Fruit fly (Drosophila melanogaster) whole organism, embryonic: ENCODE measurements around the gene CG6163.

Source experiments
- Ada2b ChIP-seq: fragments of 200-800 bp; sonication (Bioruptor generic); IDR thresholded peaks from 2 replicates; pipeline ENCODE4 v1.3.6; 2022; ENCODE audit warnings: missing biosample characterization, missing genetic modification characterization
- CG10431 ChIP-seq: fragments of 200-800 bp; sonication (Bioruptor generic); optimal IDR thresholded peaks from 3 replicates; lab custom pipeline; 2018; ENCODE audit warnings: missing biosample characterization, mild to moderate bottlenecking, missing genetic modification characterization
- CG10543 ChIP-seq: fragments of 200-800 bp; sonication (Bioruptor generic); optimal IDR thresholded peaks from 3 replicates; lab custom pipeline; 2017; ENCODE audit warnings: missing biosample characterization, mild to moderate bottlenecking, missing genetic modification characterization, moderate library complexity
- CG10979 ChIP-seq: fragments of 200-800 bp; sonication (Bioruptor generic); optimal IDR thresholded peaks from 2 replicates; lab custom pipeline; 2018; ENCODE audit warnings: missing biosample characterization, mild to moderate bottlenecking, missing genetic modification characterization, moderate library complexity
- CG11504 ChIP-seq: fragments of 200-800 bp; sonication (Bioruptor generic); optimal IDR thresholded peaks from 3 replicates; lab custom pipeline; 2019; ENCODE audit warnings: missing biosample characterization, mild to moderate bottlenecking, missing genetic modification characterization, moderate library complexity
- CG12744 ChIP-seq: fragments of 200-800 bp; sonication (Bioruptor generic); optimal IDR thresholded peaks from 2 replicates; lab custom pipeline; 2016; ENCODE audit warnings: missing biosample characterization, missing genetic modification characterization
- CG13287 ChIP-seq: fragments of 200-800 bp; sonication (Bioruptor generic); IDR thresholded peaks from 2 replicates; pipeline ENCODE4 v1.3.6; 2022; ENCODE audit warnings: missing biosample characterization, missing genetic modification characterization; ENCODE audit not compliant: partially characterized antibody
- CG1529 ChIP-seq: fragments of 200-800 bp; sonication (Bioruptor generic); optimal IDR thresholded peaks from 3 replicates; lab custom pipeline; 2018; ENCODE audit warnings: missing biosample characterization, missing genetic modification characterization
- CG17361 ChIP-seq: fragments of 200-800 bp; sonication (Bioruptor generic); IDR thresholded peaks from 3 replicates; pipeline ENCODE4 v1.3.6; 2022; ENCODE audit warnings: missing biosample characterization, missing genetic modification characterization
- CG18764 ChIP-seq: fragments of 200-800 bp; sonication (Bioruptor generic); optimal IDR thresholded peaks from 3 replicates; lab custom pipeline; 2016; ENCODE audit warnings: missing biosample characterization, missing genetic modification characterization
- CG30020 ChIP-seq: fragments of 200-800 bp; optimal IDR thresholded peaks from 2 replicates; lab custom pipeline; 2019; ENCODE audit warnings: missing biosample characterization, mild to moderate bottlenecking, missing genetic modification characterization, moderate library complexity
- CG31441 ChIP-seq: fragments of 200-800 bp; sonication (Bioruptor generic); IDR thresholded peaks from 2 replicates; pipeline ENCODE4 v1.3.6; 2022; ENCODE audit warnings: missing biosample characterization, missing genetic modification characterization
- CG32767 ChIP-seq: fragments of 200-800 bp; sonication (Bioruptor generic); IDR thresholded peaks from 2 replicates; pipeline ENCODE4 v1.3.6; 2022; ENCODE audit warnings: missing biosample characterization, missing genetic modification characterization
- CG3281 ChIP-seq: fragments of 200-800 bp; sonication (Bioruptor generic); optimal IDR thresholded peaks from 3 replicates; lab custom pipeline; 2017; ENCODE audit warnings: missing biosample characterization, mild to moderate bottlenecking, missing genetic modification characterization
- CG33213 ChIP-seq: fragments of 200-800 bp; sonication (Bioruptor generic); optimal IDR thresholded peaks from 3 replicates; lab custom pipeline; 2016; ENCODE audit warnings: missing biosample characterization, missing genetic modification characterization
- CG4328 ChIP-seq: fragments of 200-800 bp; sonication (Bioruptor generic); optimal IDR thresholded peaks from 3 replicates; lab custom pipeline; 2017; ENCODE audit warnings: missing biosample characterization, missing genetic modification reagents, missing genetic modification characterization
- CG5953 ChIP-seq: fragments of 200-800 bp; sonication (Bioruptor generic); IDR thresholded peaks from 2 replicates; pipeline ENCODE4 v1.3.6; 2022; ENCODE audit warnings: missing biosample characterization, missing genetic modification characterization
- CG6254 ChIP-seq: fragments of 200-800 bp; sonication (Bioruptor generic); optimal IDR thresholded peaks from 3 replicates; lab custom pipeline; 2017; ENCODE audit warnings: mild to moderate bottlenecking, missing biosample characterization, missing genetic modification reagents, missing genetic modification characterization
- CG7556 ChIP-seq: fragments of 200-800 bp; sonication (Bioruptor generic); optimal IDR thresholded peaks from 2 replicates; lab custom pipeline; 2017; ENCODE audit warnings: missing biosample characterization, mild to moderate bottlenecking, missing genetic modification characterization
- CG7839 ChIP-seq: fragments of 200-800 bp; sonication (Bioruptor generic); optimal IDR thresholded peaks from 3 replicates; lab custom pipeline; 2018; ENCODE audit warnings: missing biosample characterization, mild to moderate bottlenecking, missing genetic modification characterization, moderate library complexity
- CG8290 ChIP-seq, 3 experiments: fragments of 200-800 bp; sonication (Bioruptor generic); optimal IDR thresholded peaks; 2 replicates each; lab custom pipeline; 2016 to 2019; ENCODE audit warnings: missing biosample characterization in 3 of 3, missing genetic modification characterization in 3 of 3, mild to moderate bottlenecking in 2 of 3, moderate library complexity in 1 of 3
- CG9876 ChIP-seq: fragments of 200-800 bp; sonication (Bioruptor generic); optimal IDR thresholded peaks from 2 replicates; lab custom pipeline; 2016; ENCODE audit warnings: missing biosample characterization, missing genetic modification characterization
- Drgx ChIP-seq: fragments of 200-800 bp; sonication (Bioruptor generic); IDR thresholded peaks from 2 replicates; pipeline ENCODE4 v1.3.6; 2022; ENCODE audit warnings: missing biosample characterization, missing genetic modification characterization
- Ets65A ChIP-seq: fragments of 200-800 bp; sonication (Bioruptor generic); peaks from one replicate; lab custom pipeline; 2016; ENCODE audit warnings: missing biosample characterization, missing genetic modification characterization
- Hr39 ChIP-seq: fragments of >200 bp; optimal IDR thresholded peaks from 2 replicates; lab custom pipeline; 2017
- NC2β ChIP-seq: fragments of 200-800 bp; sonication (Bioruptor generic); optimal IDR thresholded peaks from 2 replicates; lab custom pipeline; 2016; ENCODE audit warnings: missing biosample characterization, missing genetic modification characterization
- NK7.1 ChIP-seq: fragments of 200-800 bp; sonication (Bioruptor generic); optimal IDR thresholded peaks from 3 replicates; lab custom pipeline; 2016; ENCODE audit warnings: missing biosample characterization, missing genetic modification characterization
- Oli ChIP-seq: fragments of 200-800 bp; sonication (Bioruptor generic); optimal IDR thresholded peaks from 2 replicates; lab custom pipeline; 2018; ENCODE audit warnings: missing biosample characterization, mild to moderate bottlenecking, missing genetic modification characterization, moderate library complexity
- Taf1 ChIP-seq: fragments of 200-800 bp; sonication (Bioruptor generic); IDR thresholded peaks from 2 replicates; pipeline ENCODE4 v1.3.6; 2022; ENCODE audit warnings: missing biosample characterization, missing genetic modification characterization
- Xbp1 ChIP-seq: fragments of 200-800 bp; sonication (Bioruptor generic); optimal IDR thresholded peaks from 3 replicates; lab custom pipeline; 2016; ENCODE audit warnings: missing biosample characterization, mild to moderate bottlenecking, missing genetic modification characterization
- bigmax ChIP-seq: fragments of 200-800 bp; sonication (Bioruptor generic); optimal IDR thresholded peaks from 2 replicates; lab custom pipeline; 2018; ENCODE audit warnings: missing biosample characterization, mild to moderate bottlenecking, missing genetic modification characterization
- dan ChIP-seq: fragments of 200-800 bp; sonication (Bioruptor generic); IDR thresholded peaks from 2 replicates; pipeline ENCODE4 v1.3.6; 2022; ENCODE audit warnings: missing biosample characterization, missing genetic modification characterization
- dati ChIP-seq: fragments of 200-800 bp; sonication (Bioruptor generic); IDR thresholded peaks from 2 replicates; pipeline ENCODE4 v1.3.6; 2022; ENCODE audit warnings: missing biosample characterization, missing genetic modification characterization
- dmrt99B ChIP-seq: fragments of 200-800 bp; sonication (Bioruptor generic); optimal IDR thresholded peaks from 2 replicates; lab custom pipeline; 2018; ENCODE audit warnings: missing biosample characterization, mild to moderate bottlenecking, missing genetic modification characterization, moderate library complexity
- emc ChIP-seq: fragments of 200-800 bp; sonication (Bioruptor generic); optimal IDR thresholded peaks from 2 replicates; lab custom pipeline; 2016; ENCODE audit warnings: missing biosample characterization, missing genetic modification characterization
- ems ChIP-seq: fragments of 200-800 bp; sonication (Bioruptor generic); optimal IDR thresholded peaks from 3 replicates; lab custom pipeline; 2016; ENCODE audit warnings: missing biosample characterization, missing genetic modification characterization
- luna ChIP-seq: fragments of 200-800 bp; sonication (Bioruptor generic); optimal IDR thresholded peaks from 2 replicates; lab custom pipeline; 2016; ENCODE audit warnings: missing biosample characterization, missing genetic modification characterization
- mam ChIP-seq: fragments of 200-800 bp; sonication (Bioruptor generic); optimal IDR thresholded peaks from 3 replicates; lab custom pipeline; 2016; ENCODE audit warnings: missing biosample characterization, missing genetic modification characterization
- nau ChIP-seq: fragments of 200-800 bp; sonication (Bioruptor generic); optimal IDR thresholded peaks from 3 replicates; lab custom pipeline; 2017; ENCODE audit warnings: missing biosample characterization, mild to moderate bottlenecking, missing genetic modification characterization, missing genetic modification reagents
- nerfin-1 ChIP-seq: fragments of 200-800 bp; sonication (Bioruptor generic); optimal IDR thresholded peaks from 3 replicates; lab custom pipeline; 2019; ENCODE audit warnings: missing biosample characterization, mild to moderate bottlenecking, missing genetic modification characterization, moderate library complexity
- org-1 ChIP-seq: fragments of 200-800 bp; sonication (Bioruptor generic); optimal IDR thresholded peaks from 2 replicates; lab custom pipeline; 2017; ENCODE audit warnings: missing biosample characterization, missing genetic modification characterization
- pros ChIP-seq: fragments of 200-800 bp; sonication (Bioruptor generic); optimal IDR thresholded peaks from 3 replicates; lab custom pipeline; 2019; ENCODE audit warnings: missing biosample characterization, mild to moderate bottlenecking, missing genetic modification characterization, moderate library complexity
- schlank ChIP-seq: fragments of 200-800 bp; sonication (Bioruptor generic); optimal IDR thresholded peaks from 2 replicates; lab custom pipeline; 2018; ENCODE audit warnings: missing biosample characterization, mild to moderate bottlenecking, missing genetic modification characterization
- sd ChIP-seq: fragments of 200-800 bp; sonication (Bioruptor generic); optimal IDR thresholded peaks from 3 replicates; lab custom pipeline; 2018; ENCODE audit warnings: missing biosample characterization, mild to moderate bottlenecking, missing genetic modification characterization, moderate library complexity
- sr ChIP-seq: fragments of 200-800 bp; sonication (Bioruptor generic); IDR thresholded peaks from 3 replicates; pipeline ENCODE4 v1.3.6; 2022; ENCODE audit warnings: missing biosample characterization, missing genetic modification characterization
- tll ChIP-seq, 2 experiments: fragments of 200-800 bp in 1 of 2; fragments of >200 bp in 1 of 2; sonication (Bioruptor generic) in 1 of 2; optimal IDR thresholded peaks; 2 replicates each; lab custom pipeline; 2017 to 2019; ENCODE audit warnings: missing biosample characterization in 2 of 2, missing genetic modification characterization in 2 of 2, mild to moderate bottlenecking in 1 of 2, moderate library complexity in 1 of 2
- toy ChIP-seq: fragments of 200-800 bp; sonication (Bioruptor generic); IDR thresholded peaks from 2 replicates; pipeline ENCODE4 v1.3.6; 2022; ENCODE audit warnings: missing biosample characterization, missing genetic modification characterization
- tx ChIP-seq: fragments of 200-800 bp; sonication (Bioruptor generic); optimal IDR thresholded peaks from 2 replicates; lab custom pipeline; 2016; ENCODE audit warnings: missing biosample characterization, missing genetic modification characterization
- vnd ChIP-seq: fragments of 200-800 bp; sonication (Bioruptor generic); IDR thresholded peaks from 3 replicates; pipeline ENCODE4 v1.3.6; 2022; ENCODE audit warnings: missing biosample characterization, missing genetic modification characterization; ENCODE audit not compliant: partially characterized antibody
- zfh1 ChIP-seq: fragments of 200-800 bp; sonication (Bioruptor generic); IDR thresholded peaks from 3 replicates; pipeline ENCODE4 v1.3.6; 2022; ENCODE audit warnings: missing biosample characterization, missing genetic modification characterization
- zfh2 ChIP-seq: fragments of 200-800 bp; sonication (Bioruptor generic); optimal IDR thresholded peaks from 2 replicates; lab custom pipeline; 2016; ENCODE audit warnings: missing biosample characterization, missing genetic modification characterization

CG6163 gene

DNA sequence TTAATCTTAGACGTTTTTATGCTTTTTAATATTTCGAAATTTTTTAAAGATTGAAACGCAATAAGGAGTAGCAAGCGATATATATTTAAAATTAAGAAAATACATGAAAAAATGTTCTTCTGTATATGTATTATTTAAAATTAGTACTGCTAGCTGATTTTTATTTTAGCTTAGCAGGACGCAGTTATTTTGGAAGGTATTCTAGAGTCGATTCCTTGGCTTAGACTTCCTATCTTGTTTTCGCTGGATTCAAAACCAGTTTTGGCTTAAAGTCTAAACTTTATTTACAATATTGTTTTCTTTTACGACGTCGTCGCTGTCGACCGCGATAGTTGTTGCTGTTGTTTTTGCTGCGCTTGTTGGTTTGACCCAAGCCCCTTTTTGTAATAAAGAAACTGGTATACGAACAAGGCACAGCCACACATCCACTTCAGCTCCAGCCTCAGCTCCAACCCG, 35.6 kb downstream of the CG6163 start (continued):
- TF ChIP-seq CG10543 (GFP tag; lab: Kevin White, UChicago) (no peak), nau (GFP tag; lab: Kevin White, UChicago) (no peak), CG9876 (GFP tag; lab: Kevin White, UChicago) (no peak), CG33213 (GFP tag; lab: Kevin White, UChicago) (no peak), vnd (no peak), dan (no peak), Taf1 (no peak), CG12744 (no peak), CG5953 (GFP tag; lab: Robert Waterston, UW) (0 out of 2 replicates have a peak, but pooled peaks have one; percentile 4), Xbp1 (GFP tag; lab: Kevin White, UChicago) (peak; percentile 46), CG1529 (GFP tag; lab: Kevin White, UChicago) (peak; percentile 15), CG31441 (no peak), CG32767 (GFP tag; lab: Robert Waterston, UW) (peak; percentile 68; the same call in 1 of the 2 replicates), zfh2 (GFP tag; lab: Kevin White, UChicago) (no peak), CG7556 (GFP tag; lab: Kevin White, UChicago) (peak; percentile 41), emc (no peak), CG6254 (GFP tag; lab: Kevin White, UChicago) (no peak), pros (GFP tag; lab: Kevin White, UChicago) (no peak), toy (GFP tag; lab: Robert Waterston, UW) (no peak), CG18764 (GFP tag; lab: Kevin White, UChicago) (no peak), nerfin-1 (tag; lab: Kevin White, UChicago) (peak; percentile 12), tx (GFP tag; lab: Kevin White, UChicago) (no peak), tll (GFP tag; optimal IDR thresholded peaks at IDR 0.05; lab: Kevin White, UChicago) (no peak), CG17361 (GFP tag; lab: Robert Waterston, UW) (no peak; the same call in 2 of the 3 replicates), ems (GFP tag; lab: Kevin White, UChicago) (no peak), CG10979 (peak; percentile 74), CG30020 (no peak), Oli (tag; lab: Kevin White, UChicago) (peak; percentile 75), bigmax (GFP tag; lab: Kevin White, UChicago) (no peak), Ets65A (GFP tag; lab: Kevin White, UChicago) (no peak), CG11504 (tag; lab: Kevin White, UChicago) (peak; percentile 72), mam (GFP tag; lab: Kevin White, UChicago) (no peak), CG10431 (GFP tag; lab: Kevin White, UChicago) (no peak), CG13287 (GFP tag; lab: Robert Waterston, UW) (no peak), CG8290 (GFP tag; optimal IDR thresholded peaks at IDR 0.05; lab: Kevin White, UChicago) (no peak), CG8290 (tag; optimal IDR thresholded peaks at IDR 0.05; lab: Kevin White, UChicago) (no peak), sr (GFP tag; lab: Robert Waterston, UW) (no peak), NC2β (GFP tag; lab: Kevin White, UChicago) (no peak), NK7.1 (GFP tag; lab: Kevin White, UChicago) (no peak), CG7839 (peak; percentile 78), Hr39 (lab: Kevin White, UChicago) (no peak), Ada2b (GFP tag; lab: Robert Waterston, UW) (peak; percentile 23; the same call in 1 of the 2 replicates), CG4328 (GFP tag; lab: Kevin White, UChicago) (no peak), schlank (tag; lab: Kevin White, UChicago) (no peak), sd (peak; percentile 28), dati (GFP tag; lab: Robert Waterston, UW) (no peak), dmrt99B (tag; lab: Kevin White, UChicago) (peak; percentile 73), zfh1 (GFP tag; lab: Robert Waterston, UW) (peak; percentile 51; the same call in 1 of the 3 replicates), org-1 (GFP tag; lab: Kevin White, UChicago) (peak; percentile 26), Drgx (GFP tag; lab: Robert Waterston, UW) (peak; percentile 66), luna (GFP tag; lab: Kevin White, UChicago) (no peak), CG3281 (GFP tag; lab: Kevin White, UChicago) (peak; percentile 5)
